Worm (Caenorhabditis elegans) whole organism, L1 larva: ENCODE results near the gene F53A9.7.

Experiments
- lin-13 ChIP-seq: fragments of 150-350 bp; optimal IDR thresholded peaks from 2 replicates; lab custom pipeline; 2014; ENCODE audit warnings: missing biosample characterization, missing genetic modification reagents, missing genetic modification characterization
- tbx-2 ChIP-seq: sonication (generic microtip); optimal IDR thresholded peaks from 2 replicates; lab custom pipeline; 2016; ENCODE audit warnings: missing genetic modification characterization, missing compliant biosample characterization
- zag-1 ChIP-seq: fragments of 150-350 bp; optimal IDR thresholded peaks from 2 replicates; lab custom pipeline; 2014; ENCODE audit warnings: missing biosample characterization, missing genetic modification characterization
- ztf-4 ChIP-seq: fragments of 150-350 bp; optimal IDR thresholded peaks from 2 replicates; lab custom pipeline; 2014; ENCODE audit warnings: missing biosample characterization, missing genetic modification characterization

- no peak for TF ChIP-seq ztf-4 (tag; lab: Kevin White, UChicago)
- TF ChIP-seq tbx-2 (tag; lab: Kevin White, UChicago), result no peak
- no peak for TF ChIP-seq zag-1
- TF ChIP-seq lin-13 (GFP tag; lab: Kevin White, UChicago), result no peak
These were observed 10.6 kb upstream of the F53A9.7 start, which contains the start of gene EGAP4.1 for ce11 chrX:8727306-8727705.
